Fruit fly (Drosophila melanogaster) whole organism, embryonic: Measurements from ENCODE around the gene eloF.

Experiments
- Atf-2 ChIP-seq: fragments of 200-800 bp; sonication (Bioruptor generic); optimal IDR thresholded peaks from 2 replicates; lab custom pipeline; 2016; ENCODE audit warnings: missing biosample characterization, missing genetic modification characterization
- C15 ChIP-seq: fragments of 200-800 bp; sonication (Bioruptor generic); IDR thresholded peaks from 3 replicates; pipeline ENCODE4 v1.3.6; 2022; ENCODE audit warnings: missing biosample characterization, missing genetic modification characterization
- CG10543 ChIP-seq: fragments of 200-800 bp; sonication (Bioruptor generic); optimal IDR thresholded peaks from 3 replicates; lab custom pipeline; 2017; ENCODE audit warnings: missing biosample characterization, mild to moderate bottlenecking, missing genetic modification characterization, moderate library complexity
- CG13624 ChIP-seq: fragments of 200-800 bp; sonication (Bioruptor generic); optimal IDR thresholded peaks from 2 replicates; lab custom pipeline; 2016; ENCODE audit warnings: missing biosample characterization, missing genetic modification characterization
- CG14710 ChIP-seq: fragments of 200-800 bp; sonication (Bioruptor generic); optimal IDR thresholded peaks from 3 replicates; lab custom pipeline; 2019; ENCODE audit warnings: missing biosample characterization, mild to moderate bottlenecking, missing genetic modification characterization, moderate library complexity
- CG16813 ChIP-seq: fragments of 200-800 bp; sonication (Bioruptor generic); IDR thresholded peaks from 3 replicates; pipeline ENCODE4 v1.3.6; 2022; ENCODE audit warnings: missing biosample characterization, missing genetic modification characterization; ENCODE audit not compliant: partially characterized antibody
- CG17186 ChIP-seq: fragments of 200-800 bp; sonication (Bioruptor generic); optimal IDR thresholded peaks from 3 replicates; lab custom pipeline; 2017; ENCODE audit warnings: missing biosample characterization, missing genetic modification reagents, missing genetic modification characterization
- CG17829 ChIP-seq: fragments of 200-800 bp; optimal IDR thresholded peaks from 2 replicates; lab custom pipeline; 2019; ENCODE audit warnings: missing biosample characterization, mild to moderate bottlenecking, missing genetic modification characterization, moderate library complexity
- CG2116 ChIP-seq: fragments of 200-800 bp; sonication (Bioruptor generic); optimal IDR thresholded peaks from 3 replicates; lab custom pipeline; 2018; ENCODE audit warnings: missing biosample characterization, mild to moderate bottlenecking, missing genetic modification characterization
- CG33213 ChIP-seq: fragments of 200-800 bp; sonication (Bioruptor generic); optimal IDR thresholded peaks from 3 replicates; lab custom pipeline; 2016; ENCODE audit warnings: missing biosample characterization, missing genetic modification characterization
- CG34422 ChIP-seq: fragments of 200-800 bp; sonication (Bioruptor generic); IDR thresholded peaks from 3 replicates; pipeline ENCODE4 v1.3.6; 2022; ENCODE audit warnings: missing biosample characterization, missing genetic modification characterization
- CG5180 ChIP-seq: fragments of 200-800 bp; sonication (Bioruptor generic); optimal IDR thresholded peaks from 3 replicates; lab custom pipeline; 2017; ENCODE audit warnings: missing biosample characterization, missing genetic modification characterization, mild to moderate bottlenecking, moderate library complexity, missing genetic modification reagents
- CG6254 ChIP-seq: fragments of 200-800 bp; sonication (Bioruptor generic); optimal IDR thresholded peaks from 3 replicates; lab custom pipeline; 2017; ENCODE audit warnings: mild to moderate bottlenecking, missing biosample characterization, missing genetic modification reagents, missing genetic modification characterization
- CG9876 ChIP-seq: fragments of 200-800 bp; sonication (Bioruptor generic); optimal IDR thresholded peaks from 2 replicates; lab custom pipeline; 2016; ENCODE audit warnings: missing biosample characterization, missing genetic modification characterization
- D ChIP-seq, 2 experiments: fragments of 200-800 bp in 1 of 2; fragments of >200 bp in 1 of 2; sonication (Bioruptor generic) in 1 of 2; optimal IDR thresholded peaks; 2 replicates in 1 of 2; 3 replicates in 1 of 2; lab custom pipeline; 2017; ENCODE audit warnings: mild to moderate bottlenecking in 1 of 2, missing biosample characterization in 1 of 2, missing genetic modification characterization in 1 of 2, missing genetic modification reagents in 1 of 2
- E2f2 ChIP-seq: fragments of 200-800 bp; sonication (Bioruptor generic); IDR thresholded peaks from 2 replicates; pipeline ENCODE4 v1.3.6; 2022; ENCODE audit warnings: missing biosample characterization, missing genetic modification characterization
- Elba2 ChIP-seq: fragments of 200-800 bp; sonication (Bioruptor generic); optimal IDR thresholded peaks from 3 replicates; lab custom pipeline; 2016; ENCODE audit warnings: missing biosample characterization, missing genetic modification characterization
- Hand ChIP-seq: fragments of 200-800 bp; sonication (Bioruptor generic); optimal IDR thresholded peaks from 2 replicates; lab custom pipeline; 2017; ENCODE audit warnings: mild to moderate bottlenecking, missing biosample characterization, missing genetic modification reagents, missing genetic modification characterization
- HmgZ ChIP-seq: fragments of 200-800 bp; sonication (Bioruptor generic); optimal IDR thresholded peaks from 2 replicates; lab custom pipeline; 2018; ENCODE audit warnings: missing biosample characterization, mild to moderate bottlenecking, missing genetic modification characterization
- Hmr ChIP-seq: fragments of 200-800 bp; sonication (Bioruptor generic); optimal IDR thresholded peaks from 3 replicates; lab custom pipeline; 2017; ENCODE audit warnings: mild to moderate bottlenecking, missing biosample characterization, missing genetic modification reagents, missing genetic modification characterization
- Hr39 ChIP-seq: fragments of >200 bp; optimal IDR thresholded peaks from 2 replicates; lab custom pipeline; 2017
- Lhr ChIP-seq: fragments of 200-800 bp; sonication (Bioruptor generic); optimal IDR thresholded peaks from 3 replicates; lab custom pipeline; 2017; ENCODE audit warnings: mild to moderate bottlenecking, missing biosample characterization, missing genetic modification reagents, missing genetic modification characterization
- MESR4 ChIP-seq: fragments of 200-800 bp; sonication (Bioruptor generic); optimal IDR thresholded peaks from 2 replicates; lab custom pipeline; 2018; ENCODE audit warnings: missing biosample characterization, mild to moderate bottlenecking, missing genetic modification characterization, moderate library complexity
- Med ChIP-seq: fragments of 200-800 bp; sonication (Bioruptor generic); peaks from one replicate; lab custom pipeline; 2016; ENCODE audit warnings: missing biosample characterization, missing genetic modification characterization, mild to moderate bottlenecking, inconsistent platforms, moderate library complexity
- Nf-YC ChIP-seq: fragments of 200-800 bp; optimal IDR thresholded peaks from 3 replicates; lab custom pipeline; 2019; ENCODE audit warnings: missing biosample characterization, mild to moderate bottlenecking, missing genetic modification characterization, moderate library complexity
- NfI ChIP-seq: fragments of 200-800 bp; sonication (Bioruptor generic); optimal IDR thresholded peaks from 3 replicates; lab custom pipeline; 2018; ENCODE audit warnings: missing biosample characterization, mild to moderate bottlenecking, missing genetic modification characterization, moderate library complexity
- Scr ChIP-seq: fragments of 200-800 bp; sonication (Bioruptor generic); IDR thresholded peaks from 2 replicates; pipeline ENCODE4 v1.3.6; 2022; ENCODE audit warnings: missing biosample characterization, missing genetic modification characterization; ENCODE audit not compliant: partially characterized antibody
- bowl ChIP-seq: fragments of 200-800 bp; sonication (Bioruptor generic); IDR thresholded peaks from 2 replicates; pipeline ENCODE4 v1.3.6; 2022; ENCODE audit warnings: missing biosample characterization, missing genetic modification characterization
- cg ChIP-seq: fragments of 200-800 bp; sonication (Bioruptor generic); optimal IDR thresholded peaks from 3 replicates; lab custom pipeline; 2019; ENCODE audit warnings: missing biosample characterization, mild to moderate bottlenecking, missing genetic modification characterization, moderate library complexity
- chm ChIP-seq: fragments of 200-800 bp; sonication (Bioruptor generic); IDR thresholded peaks from 2 replicates; pipeline ENCODE4 v1.3.6; 2022; ENCODE audit warnings: missing biosample characterization, missing genetic modification characterization
- ci ChIP-seq: fragments of 200-800 bp; sonication (Bioruptor generic); IDR thresholded peaks from 3 replicates; pipeline ENCODE4 v1.3.6; 2022; ENCODE audit warnings: missing biosample characterization, missing genetic modification characterization
- disco-r ChIP-seq: fragments of 200-800 bp; sonication (Bioruptor generic); optimal IDR thresholded peaks from 2 replicates; lab custom pipeline; 2016; ENCODE audit warnings: missing biosample characterization, missing genetic modification characterization
- gcm ChIP-seq: fragments of 200-800 bp; sonication (Bioruptor generic); optimal IDR thresholded peaks from 2 replicates; lab custom pipeline; 2019; ENCODE audit warnings: missing biosample characterization, mild to moderate bottlenecking, missing genetic modification characterization, moderate library complexity
- gfzf ChIP-seq: fragments of 200-800 bp; sonication (Bioruptor generic); optimal IDR thresholded peaks from 2 replicates; lab custom pipeline; 2016; ENCODE audit warnings: missing biosample characterization, mild to moderate bottlenecking, missing genetic modification characterization, moderate library complexity
- hbn ChIP-seq: fragments of 200-800 bp; sonication (Bioruptor generic); IDR thresholded peaks from 2 replicates; pipeline ENCODE4 v1.3.6; 2022; ENCODE audit warnings: missing biosample characterization, missing genetic modification characterization; ENCODE audit not compliant: partially characterized antibody
- insv ChIP-seq, 2 experiments: fragments of 200-800 bp; sonication (Bioruptor generic); optimal IDR thresholded peaks; 3 replicates each; lab custom pipeline; 2016 to 2018; ENCODE audit warnings: missing biosample characterization in 2 of 2, missing genetic modification characterization in 2 of 2
- kah ChIP-seq: fragments of 200-800 bp; sonication (Bioruptor generic); optimal IDR thresholded peaks from 2 replicates; lab custom pipeline; 2018; ENCODE audit warnings: missing biosample characterization, mild to moderate bottlenecking, missing genetic modification characterization
- ken ChIP-seq: fragments of 200-800 bp; sonication (Bioruptor generic); IDR thresholded peaks from 3 replicates; pipeline ENCODE4 v1.3.6; 2022; ENCODE audit warnings: missing biosample characterization, missing genetic modification characterization
- nmo ChIP-seq: fragments of 200-800 bp; sonication (Bioruptor generic); optimal IDR thresholded peaks from 2 replicates; lab custom pipeline; 2018; ENCODE audit warnings: missing biosample characterization, mild to moderate bottlenecking, missing genetic modification characterization, moderate library complexity
- pan ChIP-seq, 4 experiments: fragments of >200 bp in 3 of 4; fragments of 200-800 bp in 1 of 4; sonication (Bioruptor generic) in 1 of 4; optimal IDR thresholded peaks in 3 of 4; IDR thresholded peaks in 1 of 4; 2 replicates each; pipeline versions ENCODE4 v1.3.6 to Lab custom; 2017 to 2022; ENCODE audit warnings: missing biosample characterization in 2 of 4, missing genetic modification characterization in 2 of 4, mixed read lengths in 1 of 4
- psq ChIP-seq: fragments of 200-800 bp; sonication (Bioruptor generic); optimal IDR thresholded peaks from 2 replicates; lab custom pipeline; 2017; ENCODE audit warnings: missing biosample characterization, missing genetic modification characterization
- pum ChIP-seq: fragments of 200-800 bp; sonication (Bioruptor generic); optimal IDR thresholded peaks from 2 replicates; lab custom pipeline; 2016; ENCODE audit warnings: missing biosample characterization, missing genetic modification characterization
- pzg ChIP-seq: fragments of 200-800 bp; sonication (Bioruptor generic); optimal IDR thresholded peaks from 3 replicates; lab custom pipeline; 2018; ENCODE audit warnings: missing biosample characterization, mild to moderate bottlenecking, missing genetic modification characterization, moderate library complexity
- sqz ChIP-seq: fragments of 200-800 bp; sonication (Bioruptor generic); optimal IDR thresholded peaks from 3 replicates; lab custom pipeline; 2018; ENCODE audit warnings: missing biosample characterization, mild to moderate bottlenecking, missing genetic modification characterization
- trem ChIP-seq: fragments of 200-800 bp; optimal IDR thresholded peaks from 3 replicates; lab custom pipeline; 2019; ENCODE audit warnings: missing biosample characterization, mild to moderate bottlenecking, missing genetic modification characterization, moderate library complexity
- vnd ChIP-seq: fragments of 200-800 bp; sonication (Bioruptor generic); IDR thresholded peaks from 3 replicates; pipeline ENCODE4 v1.3.6; 2022; ENCODE audit warnings: missing biosample characterization, missing genetic modification characterization; ENCODE audit not compliant: partially characterized antibody
- wek ChIP-seq: fragments of 200-800 bp; sonication (Bioruptor generic); optimal IDR thresholded peaks from 3 replicates; lab custom pipeline; 2018; ENCODE audit warnings: missing biosample characterization, mild to moderate bottlenecking, missing genetic modification characterization, moderate library complexity
- zfh1 ChIP-seq: fragments of 200-800 bp; sonication (Bioruptor generic); IDR thresholded peaks from 3 replicates; pipeline ENCODE4 v1.3.6; 2022; ENCODE audit warnings: missing biosample characterization, missing genetic modification characterization

eloF gene

DNA sequence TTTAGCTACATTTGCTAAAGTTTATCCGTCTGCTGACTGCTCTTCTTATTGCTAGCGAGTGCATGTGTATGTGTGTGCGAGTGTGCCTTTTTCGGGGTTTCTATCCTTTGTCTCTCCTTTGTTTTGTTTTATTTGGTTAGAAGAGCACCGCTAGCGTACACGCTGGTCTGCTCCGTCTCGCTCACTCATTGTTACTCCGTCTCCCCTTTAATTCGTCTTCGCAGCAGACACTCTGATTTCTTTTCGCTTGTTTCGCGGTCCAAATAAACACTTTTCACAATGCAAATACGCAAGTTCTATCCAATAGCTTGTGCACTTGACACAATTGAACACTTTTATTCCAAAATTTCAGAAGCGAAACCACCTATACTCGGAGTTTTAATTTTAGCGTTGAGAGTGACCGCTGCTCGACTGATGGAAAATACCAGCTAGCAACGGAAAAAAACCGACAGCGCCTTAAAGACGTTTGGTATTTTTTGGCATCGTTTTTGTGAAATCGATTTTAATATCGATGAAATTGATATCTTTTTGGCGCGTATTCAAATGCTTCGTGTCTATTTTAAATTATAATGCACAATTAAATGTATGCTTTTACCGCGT lies 4.9 kb upstream of the eloF start, which contains the start of gene FBXO11:
Gene FBXO11 (minus strand): TSS at position 423 of the 600 bp plus-strand sequence.
- TF ChIP-seq HmgZ = peak; percentile 34
- TF ChIP-seq CG13624 (GFP tag; lab: Kevin White, UChicago) = peak; percentile 25
- TF ChIP-seq pzg (GFP tag; lab: Kevin White, UChicago) = peak; percentile 88
- peak; percentile 2 for TF ChIP-seq CG10543 (GFP tag; lab: Kevin White, UChicago)
- peak; percentile 66 for TF ChIP-seq kah (GFP tag; lab: Kevin White, UChicago)
- TF ChIP-seq MESR4 (GFP tag; lab: Kevin White, UChicago) = peak; percentile 98
- peak; percentile 90 for TF ChIP-seq Nf-YC (tag; lab: Kevin White, UChicago)
- TF ChIP-seq hbn (GFP tag; lab: Robert Waterston, UW) = peak; percentile 62
- TF ChIP-seq NfI (GFP tag; lab: Kevin White, UChicago) = no peak
- TF ChIP-seq CG6254 = no peak
- peak; percentile 7 for TF ChIP-seq gcm
- peak; percentile 18; the same call in 1 of the 3 replicates for TF ChIP-seq CG16813 (GFP tag; lab: Robert Waterston, UW)
- TF ChIP-seq zfh1 = no peak
- peak; percentile 52 for TF ChIP-seq nmo (GFP tag; lab: Kevin White, UChicago)
- no peak for TF ChIP-seq sqz (GFP tag; lab: Kevin White, UChicago)
- no peak for TF ChIP-seq Hand (GFP tag; lab: Kevin White, UChicago)
- TF ChIP-seq disco-r (GFP tag; lab: Kevin White, UChicago) = no peak
- no peak for TF ChIP-seq CG17186 (GFP tag; lab: Kevin White, UChicago)
- no peak for TF ChIP-seq pum (GFP tag; lab: Kevin White, UChicago)
- peak; percentile 67 for TF ChIP-seq CG2116 (GFP tag; lab: Kevin White, UChicago)
- no peak for TF ChIP-seq pan (optimal IDR thresholded peaks at IDR 0.05; lab: Kevin White, UChicago)
- no peak for TF ChIP-seq pan (GFP tag; optimal IDR thresholded peaks at IDR 0.05 in 1 of 2, IDR thresholded peaks at IDR 0.05 in 1 of 2)
- peak; percentile 97 for TF ChIP-seq gfzf
- peak; percentile 79; the same call in 1 of the 3 replicates for TF ChIP-seq CG34422 (GFP tag; lab: Robert Waterston, UW)
- TF ChIP-seq Hmr (GFP tag; lab: Kevin White, UChicago) = peak; percentile 51
- peak; percentile 11 for TF ChIP-seq CG17829
- TF ChIP-seq Med (GFP tag; lab: Kevin White, UChicago) = peak; percentile 80
- TF ChIP-seq chm = no peak
- peak; percentile 96 for TF ChIP-seq D (optimal IDR thresholded peaks at IDR 0.05; lab: Kevin White, UChicago)
- peak; percentile 61 for TF ChIP-seq D (GFP tag; optimal IDR thresholded peaks at IDR 0.05; lab: Kevin White, UChicago)
- TF ChIP-seq bowl (GFP tag; lab: Robert Waterston, UW) = no peak
- TF ChIP-seq ci (GFP tag; lab: Robert Waterston, UW) = peak; percentile 8; the same call in 1 of the 3 replicates
- TF ChIP-seq trem (tag; lab: Kevin White, UChicago) = peak; percentile 34
- TF ChIP-seq CG5180 (GFP tag; lab: Kevin White, UChicago) = no peak
- TF ChIP-seq Elba2 (GFP tag; lab: Kevin White, UChicago) = peak; percentile 55
- TF ChIP-seq E2f2 (GFP tag; lab: Robert Waterston, UW) = peak; percentile 95
- TF ChIP-seq ken (GFP tag; lab: Robert Waterston, UW) = no peak
- TF ChIP-seq cg (GFP tag; lab: Kevin White, UChicago) = peak; percentile 94
- TF ChIP-seq wek (GFP tag; lab: Kevin White, UChicago) = peak; percentile 23
- TF ChIP-seq CG14710 (tag; lab: Kevin White, UChicago) = peak; percentile 36
- 0 out of 3 replicates have a peak, but pooled peaks have one; percentile 24 for TF ChIP-seq vnd (GFP tag; lab: Robert Waterston, UW)
- peak; percentile 100 for TF ChIP-seq psq
- no peak for TF ChIP-seq CG33213 (GFP tag; lab: Kevin White, UChicago)
- peak; percentile 58 for TF ChIP-seq Scr (GFP tag; lab: Robert Waterston, UW)
- TF ChIP-seq C15 = no peak
- TF ChIP-seq insv (GFP tag; optimal IDR thresholded peaks at IDR 0.05; lab: Kevin White, UChicago) = peak in 1 of 2 experiments; percentile 15
- TF ChIP-seq Lhr (GFP tag; lab: Kevin White, UChicago) = peak; percentile 52
- no peak for TF ChIP-seq Atf-2 (GFP tag; lab: Kevin White, UChicago)
- no peak for TF ChIP-seq CG9876 (GFP tag; lab: Kevin White, UChicago)
- no peak for TF ChIP-seq Hr39
